Worm (Caenorhabditis elegans) whole organism, late embryonic: Measurements from ENCODE around the gene col-123.

Source experiments
- ama-1 ChIP-seq: fragments of 150-350 bp; optimal IDR thresholded peaks from 2 replicates; lab custom pipeline; 2014
- ceh-30 ChIP-seq: fragments of 150-350 bp; optimal IDR thresholded peaks from 2 replicates; lab custom pipeline; 2014; ENCODE audit warnings: missing biosample characterization, missing genetic modification characterization
- nhr-232 ChIP-seq: sonication (generic microtip); optimal IDR thresholded peaks from 2 replicates; lab custom pipeline; 2016; ENCODE audit warnings: missing genetic modification characterization, missing compliant biosample characterization
- npax-4 ChIP-seq: sonication (generic microtip); optimal IDR thresholded peaks from 2 replicates; lab custom pipeline; 2016; ENCODE audit warnings: missing genetic modification characterization, missing compliant biosample characterization
- pax-1 ChIP-seq: fragments of 150-350 bp; optimal IDR thresholded peaks from 2 replicates; lab custom pipeline; 2014; ENCODE audit warnings: missing biosample characterization, missing genetic modification characterization
- pha-4 ChIP-seq: fragments of 150-350 bp; optimal IDR thresholded peaks from 2 replicates; lab custom pipeline; 2018; ENCODE audit warnings: missing biosample characterization, missing genetic modification reagents, missing genetic modification characterization
- ref-2 ChIP-seq: sonication (generic microtip); optimal IDR thresholded peaks from 2 replicates; lab custom pipeline; 2016; ENCODE audit warnings: missing genetic modification characterization, missing compliant biosample characterization
- sox-4 ChIP-seq: sonication (generic microtip); optimal IDR thresholded peaks from 2 replicates; lab custom pipeline; 2017; ENCODE audit warnings: mild to moderate bottlenecking, missing genetic modification characterization, inconsistent platforms, missing compliant biosample characterization
- tbx-2 ChIP-seq: sonication (generic microtip); optimal IDR thresholded peaks from 2 replicates; lab custom pipeline; 2016; ENCODE audit warnings: missing genetic modification characterization, missing compliant biosample characterization
- unc-55 ChIP-seq: sonication (generic microtip); optimal IDR thresholded peaks from 2 replicates; lab custom pipeline; 2017; ENCODE audit warnings: missing biosample characterization, missing genetic modification reagents, missing genetic modification characterization
- ztf-16 ChIP-seq: sonication (generic microtip); optimal IDR thresholded peaks from 2 replicates; lab custom pipeline; 2017; ENCODE audit warnings: missing genetic modification characterization, missing compliant biosample characterization

DNA sequence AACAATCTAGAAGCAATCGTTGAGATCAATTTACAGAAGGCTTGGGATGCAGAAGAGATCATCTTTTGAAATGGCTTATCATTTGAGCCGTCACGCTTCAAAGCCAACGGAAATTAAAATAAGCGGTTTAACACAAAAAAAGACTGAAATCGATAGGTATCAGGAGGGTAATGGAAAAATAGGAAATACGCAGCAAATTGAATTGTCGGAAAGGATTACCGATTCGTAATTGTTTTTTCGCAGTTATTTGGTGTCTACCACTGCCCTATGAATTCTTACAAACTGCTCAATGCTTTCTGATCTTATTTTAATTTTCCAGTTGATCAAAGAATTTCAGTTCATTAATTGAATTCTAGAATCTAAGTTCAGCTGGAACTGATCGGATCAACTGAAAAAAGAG, 10.2 kb upstream of the col-123 start:
- TF ChIP-seq nhr-232 (tag; lab: Kevin White, UChicago) (no peak), unc-55 (no peak), sox-4 (tag; lab: Kevin White, UChicago) (no peak), npax-4 (no peak), tbx-2 (tag; lab: Kevin White, UChicago) (no peak), pha-4 (tag; lab: Kevin White, UChicago) (no peak), ceh-30 (no peak), ama-1 (no peak), ref-2 (tag; lab: Kevin White, UChicago) (no peak), pax-1 (tag; lab: Kevin White, UChicago) (no peak), ztf-16 (tag; lab: Kevin White, UChicago) (no peak)
